Fruit fly (Drosophila melanogaster) whole organism, embryonic: ENCODE data around the gene stumps.

Experiments
- Antp ChIP-seq: fragments of 200-800 bp; sonication (Bioruptor generic); optimal IDR thresholded peaks from 3 replicates; lab custom pipeline; 2016; ENCODE audit warnings: missing biosample characterization, missing genetic modification characterization
- Bteb2 ChIP-seq: fragments of 200-800 bp; sonication (Bioruptor generic); optimal IDR thresholded peaks from 2 replicates; lab custom pipeline; 2016; ENCODE audit warnings: missing biosample characterization, missing genetic modification characterization
- CG10274 ChIP-seq: fragments of 200-800 bp; sonication (Bioruptor generic); optimal IDR thresholded peaks from 3 replicates; lab custom pipeline; 2017; ENCODE audit warnings: missing biosample characterization, mild to moderate bottlenecking, missing genetic modification characterization
- CG11247 ChIP-seq: fragments of 200-800 bp; sonication (Bioruptor generic); IDR thresholded peaks from 2 replicates; pipeline ENCODE4 v1.3.6; 2022; ENCODE audit warnings: missing biosample characterization, missing genetic modification characterization
- CG11504 ChIP-seq: fragments of 200-800 bp; sonication (Bioruptor generic); optimal IDR thresholded peaks from 3 replicates; lab custom pipeline; 2019; ENCODE audit warnings: missing biosample characterization, mild to moderate bottlenecking, missing genetic modification characterization, moderate library complexity
- CG11695 ChIP-seq: fragments of 200-800 bp; sonication (Bioruptor generic); IDR thresholded peaks from 3 replicates; pipeline ENCODE4 v1.3.6; 2022; ENCODE audit warnings: missing biosample characterization, missing genetic modification characterization
- CG11723 ChIP-seq: fragments of 200-800 bp; sonication (Bioruptor generic); optimal IDR thresholded peaks from 2 replicates; lab custom pipeline; 2017; ENCODE audit warnings: missing biosample characterization, mild to moderate bottlenecking, missing genetic modification characterization
- CG13296 ChIP-seq: fragments of 200-800 bp; sonication (Bioruptor generic); optimal IDR thresholded peaks from 3 replicates; lab custom pipeline; 2018; ENCODE audit warnings: missing biosample characterization, mild to moderate bottlenecking, missing genetic modification characterization
- CG16863 ChIP-seq: fragments of 200-800 bp; sonication (Bioruptor generic); optimal IDR thresholded peaks from 3 replicates; lab custom pipeline; 2016; ENCODE audit warnings: missing biosample characterization, missing genetic modification characterization
- CG2199 ChIP-seq: fragments of 200-800 bp; sonication (Bioruptor generic); IDR thresholded peaks from 3 replicates; pipeline ENCODE4 v1.3.6; 2022; ENCODE audit warnings: missing biosample characterization, missing genetic modification characterization
- CG2875 ChIP-seq: fragments of 200-800 bp; sonication (Bioruptor generic); optimal IDR thresholded peaks from 2 replicates; lab custom pipeline; 2017; ENCODE audit warnings: missing biosample characterization, mild to moderate bottlenecking, missing genetic modification characterization, missing genetic modification reagents
- CG34422 ChIP-seq: fragments of 200-800 bp; sonication (Bioruptor generic); IDR thresholded peaks from 3 replicates; pipeline ENCODE4 v1.3.6; 2022; ENCODE audit warnings: missing biosample characterization, missing genetic modification characterization
- CG6254 ChIP-seq: fragments of 200-800 bp; sonication (Bioruptor generic); optimal IDR thresholded peaks from 3 replicates; lab custom pipeline; 2017; ENCODE audit warnings: mild to moderate bottlenecking, missing biosample characterization, missing genetic modification reagents, missing genetic modification characterization
- CG8478 ChIP-seq: fragments of >200 bp; optimal IDR thresholded peaks from 2 replicates; lab custom pipeline; 2018
- CoRest ChIP-seq: fragments of 200-800 bp; sonication (Bioruptor generic); optimal IDR thresholded peaks from 3 replicates; lab custom pipeline; 2018; ENCODE audit warnings: missing biosample characterization, mild to moderate bottlenecking, missing genetic modification characterization, moderate library complexity
- E2f2 ChIP-seq: fragments of 200-800 bp; sonication (Bioruptor generic); IDR thresholded peaks from 2 replicates; pipeline ENCODE4 v1.3.6; 2022; ENCODE audit warnings: missing biosample characterization, missing genetic modification characterization
- Hmr ChIP-seq: fragments of 200-800 bp; sonication (Bioruptor generic); optimal IDR thresholded peaks from 3 replicates; lab custom pipeline; 2017; ENCODE audit warnings: mild to moderate bottlenecking, missing biosample characterization, missing genetic modification reagents, missing genetic modification characterization
- Hr3 ChIP-seq: fragments of 200-800 bp; sonication (Bioruptor generic); optimal IDR thresholded peaks from 3 replicates; lab custom pipeline; 2016; ENCODE audit warnings: missing biosample characterization, missing genetic modification characterization
- Max ChIP-seq: fragments of 200-800 bp; sonication (Bioruptor generic); optimal IDR thresholded peaks from 2 replicates; lab custom pipeline; 2016; ENCODE audit warnings: missing biosample characterization, mild to moderate bottlenecking, missing genetic modification characterization
- Med ChIP-seq: fragments of 200-800 bp; sonication (Bioruptor generic); peaks from one replicate; lab custom pipeline; 2016; ENCODE audit warnings: missing biosample characterization, missing genetic modification characterization, mild to moderate bottlenecking, inconsistent platforms, moderate library complexity
- Opbp ChIP-seq: fragments of 200-800 bp; sonication (Bioruptor generic); IDR thresholded peaks from 3 replicates; pipeline ENCODE4 v1.3.6; 2022; ENCODE audit warnings: missing biosample characterization, missing genetic modification characterization; ENCODE audit not compliant: partially characterized antibody
- Stat92E ChIP-seq, 3 experiments: fragments of >200 bp in 2 of 3; fragments of 200-800 bp in 1 of 3; sonication (Bioruptor generic) in 1 of 3; optimal IDR thresholded peaks; 2 replicates each; lab custom pipeline; 2017 to 2019; ENCODE audit warnings: missing biosample characterization in 3 of 3, missing genetic modification characterization in 3 of 3, mild to moderate bottlenecking in 1 of 3, moderate library complexity in 1 of 3
- aop ChIP-seq: fragments of 200-800 bp; sonication (Bioruptor generic); IDR thresholded peaks from 2 replicates; pipeline ENCODE4 v1.3.6; 2022; ENCODE audit warnings: missing biosample characterization, missing genetic modification characterization
- ara ChIP-seq: fragments of 200-800 bp; sonication (Bioruptor generic); IDR thresholded peaks from 2 replicates; pipeline ENCODE4 v1.3.6; 2022; ENCODE audit warnings: missing biosample characterization, missing genetic modification characterization
- bigmax ChIP-seq: fragments of 200-800 bp; sonication (Bioruptor generic); optimal IDR thresholded peaks from 2 replicates; lab custom pipeline; 2018; ENCODE audit warnings: missing biosample characterization, mild to moderate bottlenecking, missing genetic modification characterization
- cg ChIP-seq: fragments of 200-800 bp; sonication (Bioruptor generic); optimal IDR thresholded peaks from 3 replicates; lab custom pipeline; 2019; ENCODE audit warnings: missing biosample characterization, mild to moderate bottlenecking, missing genetic modification characterization, moderate library complexity
- corto ChIP-seq: fragments of 200-800 bp; sonication (Bioruptor generic); optimal IDR thresholded peaks from 2 replicates; lab custom pipeline; 2016; ENCODE audit warnings: missing biosample characterization, mild to moderate bottlenecking, missing genetic modification characterization, moderate library complexity
- crol ChIP-seq: fragments of 200-800 bp; sonication (Bioruptor generic); IDR thresholded peaks from 2 replicates; pipeline ENCODE4 v1.3.6; 2022; ENCODE audit warnings: missing biosample characterization, missing genetic modification characterization
- dati ChIP-seq: fragments of 200-800 bp; sonication (Bioruptor generic); IDR thresholded peaks from 2 replicates; pipeline ENCODE4 v1.3.6; 2022; ENCODE audit warnings: missing biosample characterization, missing genetic modification characterization
- dmrt11E ChIP-seq: fragments of 200-800 bp; sonication (Bioruptor generic); optimal IDR thresholded peaks from 3 replicates; lab custom pipeline; 2018; ENCODE audit warnings: missing biosample characterization, mild to moderate bottlenecking, missing genetic modification characterization, moderate library complexity
- dpn ChIP-seq, 2 experiments: fragments of 200-800 bp; sonication (Bioruptor generic); optimal IDR thresholded peaks; 3 replicates each; lab custom pipeline; 2016; ENCODE audit warnings: missing biosample characterization in 2 of 2, missing genetic modification characterization in 2 of 2
- ems ChIP-seq: fragments of 200-800 bp; sonication (Bioruptor generic); optimal IDR thresholded peaks from 3 replicates; lab custom pipeline; 2016; ENCODE audit warnings: missing biosample characterization, missing genetic modification characterization
- fru ChIP-seq: fragments of >200 bp; optimal IDR thresholded peaks from 2 replicates; lab custom pipeline; 2017
- ftz-f1 ChIP-seq: fragments of 200-800 bp; sonication (Bioruptor generic); optimal IDR thresholded peaks from 2 replicates; lab custom pipeline; 2016; ENCODE audit warnings: missing biosample characterization, missing genetic modification characterization
- lbe ChIP-seq: fragments of 200-800 bp; sonication (Bioruptor generic); optimal IDR thresholded peaks from 2 replicates; lab custom pipeline; 2016; ENCODE audit warnings: missing biosample characterization, mild to moderate bottlenecking, missing genetic modification characterization
- nerfin-1 ChIP-seq: fragments of 200-800 bp; sonication (Bioruptor generic); optimal IDR thresholded peaks from 3 replicates; lab custom pipeline; 2019; ENCODE audit warnings: missing biosample characterization, mild to moderate bottlenecking, missing genetic modification characterization, moderate library complexity
- nom ChIP-seq: fragments of 200-800 bp; sonication (Bioruptor generic); optimal IDR thresholded peaks from 2 replicates; lab custom pipeline; 2017; ENCODE audit warnings: missing biosample characterization, missing genetic modification characterization, mild to moderate bottlenecking, moderate library complexity, missing genetic modification reagents
- otp ChIP-seq: fragments of 200-800 bp; sonication (Bioruptor generic); IDR thresholded peaks from 3 replicates; pipeline ENCODE4, ENCODE4 v1.3.6; 2022; ENCODE audit warnings: missing biosample characterization, missing genetic modification characterization
- prd ChIP-seq, 3 experiments: fragments of >200 bp in 2 of 3; fragments of 200-800 bp in 1 of 3; sonication (Bioruptor generic) in 1 of 3; optimal IDR thresholded peaks in 2 of 3; IDR thresholded peaks in 1 of 3; 2 replicates in 2 of 3; 3 replicates in 1 of 3; pipeline versions ENCODE4 v1.3.6 to Lab custom; 2017 to 2022; ENCODE audit warnings: missing biosample characterization in 1 of 3, missing genetic modification characterization in 1 of 3
- pum ChIP-seq: fragments of 200-800 bp; sonication (Bioruptor generic); optimal IDR thresholded peaks from 2 replicates; lab custom pipeline; 2016; ENCODE audit warnings: missing biosample characterization, missing genetic modification characterization
- sd ChIP-seq: fragments of 200-800 bp; sonication (Bioruptor generic); optimal IDR thresholded peaks from 3 replicates; lab custom pipeline; 2018; ENCODE audit warnings: missing biosample characterization, mild to moderate bottlenecking, missing genetic modification characterization, moderate library complexity
- sisA ChIP-seq: fragments of 200-800 bp; sonication (Bioruptor generic); IDR thresholded peaks from 2 replicates; pipeline ENCODE4 v1.3.6; 2022; ENCODE audit warnings: missing biosample characterization, missing genetic modification characterization
- slou ChIP-seq: fragments of 200-800 bp; sonication (Bioruptor generic); optimal IDR thresholded peaks from 3 replicates; lab custom pipeline; 2016; ENCODE audit warnings: missing biosample characterization, missing genetic modification characterization
- sug ChIP-seq: fragments of 200-800 bp; optimal IDR thresholded peaks from 2 replicates; lab custom pipeline; 2019; ENCODE audit warnings: missing biosample characterization, mild to moderate bottlenecking, missing genetic modification characterization, moderate library complexity
- toy ChIP-seq: fragments of 200-800 bp; sonication (Bioruptor generic); IDR thresholded peaks from 2 replicates; pipeline ENCODE4 v1.3.6; 2022; ENCODE audit warnings: missing biosample characterization, missing genetic modification characterization
- vfl ChIP-seq: fragments of 200-800 bp; sonication (Bioruptor generic); optimal IDR thresholded peaks from 2 replicates; lab custom pipeline; 2016; ENCODE audit warnings: missing biosample characterization, missing genetic modification characterization
- vvl ChIP-seq: fragments of 200-800 bp; sonication (Bioruptor generic); IDR thresholded peaks from 2 replicates; pipeline ENCODE4 v1.3.6; 2022; ENCODE audit warnings: missing biosample characterization, missing genetic modification characterization
- zf30C ChIP-seq: fragments of 200-800 bp; sonication (Bioruptor generic); optimal IDR thresholded peaks from 3 replicates; lab custom pipeline; 2018; ENCODE audit warnings: missing biosample characterization, mild to moderate bottlenecking, missing genetic modification characterization

stumps gene

dm6 chr3R:14649307-14650239 is 72.6 kb downstream of the stumps start (continued):
- TF ChIP-seq CG16863 (peak; percentile 14), ems (no peak), CG11723 (no peak), E2f2 (GFP tag; lab: Robert Waterston, UW) (peak; percentile 9; the same call in 1 of the 2 replicates), bigmax (GFP tag; lab: Kevin White, UChicago) (no peak), CG10274 (GFP tag; lab: Kevin White, UChicago) (no peak), Bteb2 (GFP tag; lab: Kevin White, UChicago) (no peak), CG2875 (GFP tag; lab: Kevin White, UChicago) (peak; percentile 11), prd (optimal IDR thresholded peaks at IDR 0.05; lab: Kevin White, UChicago) (no peak), prd (GFP tag; IDR thresholded peaks at IDR 0.05; lab: Robert Waterston, UW) (no peak), lbe (GFP tag; lab: Kevin White, UChicago) (peak; percentile 88), CG11247 (GFP tag; lab: Robert Waterston, UW) (no peak), CoRest (tag; lab: Kevin White, UChicago) (no peak), nom (peak; percentile 50), Antp (GFP tag; lab: Kevin White, UChicago) (no peak), Max (GFP tag; lab: Kevin White, UChicago) (peak; percentile 12), Med (peak; percentile 62), CG13296 (GFP tag; lab: Kevin White, UChicago) (no peak), corto (peak; percentile 74), ftz-f1 (GFP tag; lab: Kevin White, UChicago) (peak; percentile 8), ara (GFP tag; lab: Robert Waterston, UW) (0 out of 2 replicates have a peak, but pooled peaks have one; percentile 27), CG11695 (0 out of 3 replicates have a peak, but pooled peaks have one; percentile 22), slou (GFP tag; lab: Kevin White, UChicago) (no peak), CG11504 (tag; lab: Kevin White, UChicago) (no peak)
- TF ChIP-seq, all 482 proteins: peak for 78

dm6 chr3R:14650367-14650766 is 73.3 kb downstream of the stumps start:
- TF ChIP-seq pum (GFP tag; lab: Kevin White, UChicago) (no peak), CG8478 (lab: Kevin White, UChicago) (no peak), vvl (GFP tag; lab: Robert Waterston, UW) (no peak), Hr3 (GFP tag; lab: Kevin White, UChicago) (no peak), CG6254 (GFP tag; lab: Kevin White, UChicago) (no peak), toy (GFP tag; lab: Robert Waterston, UW) (no peak), dati (no peak), cg (GFP tag; lab: Kevin White, UChicago) (peak; percentile 33), CG34422 (GFP tag; lab: Robert Waterston, UW) (no peak), fru (no peak), dmrt11E (tag; lab: Kevin White, UChicago) (no peak), Opbp (no peak), aop (no peak), sisA (GFP tag; lab: Robert Waterston, UW) (no peak), zf30C (GFP tag; lab: Kevin White, UChicago) (no peak), dpn (GFP tag; optimal IDR thresholded peaks at IDR 0.05; lab: Kevin White, UChicago) (no peak), sug (no peak), crol (GFP tag; lab: Robert Waterston, UW) (peak; percentile 27; the same call in 1 of the 2 replicates), CG2199 (GFP tag; lab: Robert Waterston, UW) (peak; percentile 30; the same call in 1 of the 3 replicates), Hmr (GFP tag; lab: Kevin White, UChicago) (no peak), Stat92E (GFP tag; optimal IDR thresholded peaks at IDR 0.05; lab: Kevin White, UChicago) (peak in 1 of 3 experiments; percentile 61), sd (tag; lab: Kevin White, UChicago) (peak; percentile 69), nom (no peak), vfl (GFP tag; lab: Kevin White, UChicago) (no peak), nerfin-1 (tag; lab: Kevin White, UChicago) (no peak), otp (GFP tag; lab: Robert Waterston, UW) (no peak)
